Fruit fly (Drosophila melanogaster): ENCODE data around the gene CG9269.

CG9269 gene

DNA sequence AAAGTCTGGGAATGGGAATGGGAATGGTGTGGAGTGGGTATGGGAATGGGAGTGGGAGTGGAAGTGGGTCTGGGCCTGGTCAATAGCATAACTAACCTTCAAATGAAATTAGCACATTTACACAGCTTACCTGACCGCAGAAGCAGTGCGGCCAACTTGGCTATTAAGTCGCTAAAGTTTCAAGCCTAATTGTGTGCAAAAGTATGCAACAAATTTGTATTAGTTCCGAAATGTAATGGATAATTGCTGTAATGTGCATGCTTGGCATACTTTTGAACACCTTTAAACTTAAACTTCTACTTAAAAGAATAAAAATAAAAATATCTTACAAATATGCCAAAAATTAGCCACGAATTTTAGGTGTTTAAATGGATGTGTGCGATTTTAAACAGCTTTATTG, 710 bp upstream of the CG9269 start:
- TF ChIP-seq Pif1A (GFP tag; optimal IDR thresholded peaks at IDR 0.05) (no peak), CG10348 (GFP tag; IDR thresholded peaks at IDR 0.05) (no peak), CG13204 (GFP tag; optimal IDR thresholded peaks at IDR 0.05) (no peak), CG12605 (GFP tag; IDR thresholded peaks at IDR 0.05) (no peak), CG4496 (GFP tag; IDR thresholded peaks at IDR 0.05) (no peak), fd96Ca (GFP tag; IDR thresholded peaks at IDR 0.05) (no peak), CG8159 (tag; optimal IDR thresholded peaks at IDR 0.05) (no peak), gl (tag; optimal IDR thresholded peaks at IDR 0.05) (no peak), CG17806 (tag; optimal IDR thresholded peaks at IDR 0.05) (no peak), Ets98B (GFP tag; IDR thresholded peaks at IDR 0.05) (no peak), CG9948 (tag; optimal IDR thresholded peaks at IDR 0.05) (no peak)

DNA sequence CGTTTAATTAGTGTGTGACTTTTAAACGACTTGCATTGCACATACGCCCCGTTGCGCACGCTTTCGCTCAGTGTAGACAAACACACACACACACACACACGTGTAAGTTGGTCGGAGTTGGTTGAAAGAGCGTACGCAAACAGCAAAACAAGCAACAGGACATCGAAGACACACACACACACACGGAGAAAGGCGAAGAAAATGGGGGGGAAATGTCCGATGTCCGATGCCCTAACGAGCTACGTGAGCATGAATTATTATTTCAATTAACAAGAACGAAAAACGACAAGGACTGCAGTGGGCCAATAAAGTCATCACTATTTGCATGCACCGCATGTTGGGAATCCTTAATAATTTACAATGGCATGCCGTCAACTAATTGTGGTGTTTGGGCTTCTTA, 1.5 kb downstream of the CG9269 start:
- TF ChIP-seq gl (tag; optimal IDR thresholded peaks at IDR 0.05) (no peak), EcR (GFP tag; optimal IDR thresholded peaks at IDR 0.05) (no peak), CG14655 (GFP tag; optimal IDR thresholded peaks at IDR 0.05) (no peak), D1 (tag; optimal IDR thresholded peaks at IDR 0.05) (no peak), Snoo (tag; optimal IDR thresholded peaks at IDR 0.05) (no peak), Ets98B (GFP tag; IDR thresholded peaks at IDR 0.05) (no peak), CG34367 (tag; optimal IDR thresholded peaks at IDR 0.05) (no peak), CG32121 (GFP tag; IDR thresholded peaks at IDR 0.05) (no peak), CG9948 (tag; optimal IDR thresholded peaks at IDR 0.05) (no peak), CG12605 (GFP tag; IDR thresholded peaks at IDR 0.05) (no peak), CG15710 (tag; optimal IDR thresholded peaks at IDR 0.05) (no peak)

DNA sequence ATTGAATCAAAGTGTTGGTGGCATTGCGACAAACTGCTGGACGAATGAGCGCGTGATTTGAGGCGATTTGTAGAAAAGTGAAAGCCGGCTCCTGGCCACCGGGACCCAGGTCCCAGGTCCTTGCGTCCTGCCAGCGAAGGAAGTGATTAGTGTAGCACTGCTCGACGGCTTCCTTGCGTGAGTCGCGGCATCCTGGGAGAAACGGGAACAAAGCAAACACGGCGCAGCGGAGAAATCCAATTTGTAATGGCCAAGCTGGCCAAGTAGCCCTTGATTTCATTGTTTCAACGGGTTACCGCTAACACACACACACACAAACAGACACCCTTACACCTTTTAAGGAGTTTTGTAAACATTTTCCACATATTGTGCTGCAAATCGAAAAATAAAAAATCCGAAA, 15.9 kb downstream of the CG9269 start, which contains the start of gene CG10841:
Gene CG10841 (plus strand): TSS at position 301 of the 400 bp plus-strand sequence.
- TF ChIP-seq CG13204 (GFP tag; optimal IDR thresholded peaks at IDR 0.05) (no peak), CG34367 (tag; optimal IDR thresholded peaks at IDR 0.05) (no peak), Snoo (tag; optimal IDR thresholded peaks at IDR 0.05) (no peak), Pif1B (GFP tag; optimal IDR thresholded peaks at IDR 0.05) (no peak), D1 (tag; optimal IDR thresholded peaks at IDR 0.05) (no peak), CG4496 (GFP tag; IDR thresholded peaks at IDR 0.05) (no peak), EcR (GFP tag; optimal IDR thresholded peaks at IDR 0.05) (no peak), fd96Ca (GFP tag; IDR thresholded peaks at IDR 0.05) (no peak), CG32121 (GFP tag; IDR thresholded peaks at IDR 0.05) (no peak), CG12605 (GFP tag; IDR thresholded peaks at IDR 0.05) (no peak), Ets98B (GFP tag; IDR thresholded peaks at IDR 0.05) (no peak), CG8159 (tag; optimal IDR thresholded peaks at IDR 0.05) (no peak)

DNA sequence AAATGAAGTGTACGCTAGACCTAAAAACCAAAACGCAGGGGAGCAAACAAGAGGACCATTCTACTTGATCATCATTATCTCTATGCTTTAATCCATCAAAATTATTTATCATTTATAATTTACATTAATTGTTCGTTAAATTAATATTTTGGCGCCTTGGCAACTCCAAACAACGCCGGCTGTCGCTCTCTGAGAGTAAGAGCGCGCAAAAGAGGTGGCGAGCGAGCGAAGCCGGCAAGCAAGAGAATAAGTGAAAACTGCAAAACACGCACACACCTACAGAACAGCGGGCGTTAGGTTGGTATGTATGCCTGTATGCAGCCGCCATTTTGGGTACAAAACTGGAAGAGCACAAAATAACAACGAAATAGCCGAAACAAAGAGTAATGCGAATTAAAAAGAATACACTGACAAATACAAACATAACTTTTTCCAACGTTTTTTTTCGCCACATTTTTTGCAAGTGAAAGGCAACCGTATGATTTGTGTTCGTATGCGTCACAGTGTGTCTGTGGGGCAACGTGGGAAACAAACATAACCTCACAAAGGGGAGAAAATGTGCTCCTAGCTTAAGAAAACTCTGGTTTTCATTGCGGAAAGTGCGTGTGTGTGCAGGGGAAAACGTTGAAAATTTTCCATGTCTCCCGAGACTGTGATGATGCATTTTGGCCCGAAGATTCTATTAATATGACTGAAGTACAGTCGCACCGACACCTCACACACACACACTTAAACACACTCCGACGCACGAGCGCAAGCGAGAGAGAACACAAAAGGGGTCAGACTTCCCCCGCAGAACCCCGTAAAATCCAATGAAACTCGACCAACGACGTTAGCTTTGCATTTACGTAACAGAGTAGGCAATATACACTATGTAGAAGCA, 29.3 kb downstream of the CG9269 start:
- no peak for TF ChIP-seq CG10348 (GFP tag; IDR thresholded peaks at IDR 0.05)
- TF ChIP-seq Ets98B (GFP tag; IDR thresholded peaks at IDR 0.05), result peak; percentile 59; the same call in 1 of the 2 replicates
- peak; percentile 67 for TF ChIP-seq Pif1A (GFP tag; optimal IDR thresholded peaks at IDR 0.05)
- peak; percentile 30 for TF ChIP-seq CG15710 (tag; optimal IDR thresholded peaks at IDR 0.05)
- peak; percentile 25 for TF ChIP-seq Snoo (tag; optimal IDR thresholded peaks at IDR 0.05)
- TF ChIP-seq CG17806 (tag; optimal IDR thresholded peaks at IDR 0.05), result peak; percentile 25
- TF ChIP-seq Pif1B (GFP tag; optimal IDR thresholded peaks at IDR 0.05), result peak; percentile 69
- TF ChIP-seq CG34367 (tag; optimal IDR thresholded peaks at IDR 0.05), result no peak
- TF ChIP-seq CG14655 (GFP tag; optimal IDR thresholded peaks at IDR 0.05), result no peak
- TF ChIP-seq EcR (GFP tag; optimal IDR thresholded peaks at IDR 0.05), result peak; percentile 16
- TF ChIP-seq CG32121 (GFP tag; IDR thresholded peaks at IDR 0.05), result peak; percentile 52; the same call in 1 of the 2 replicates
- TF ChIP-seq fd96Ca (GFP tag; IDR thresholded peaks at IDR 0.05), result no peak
- no peak for TF ChIP-seq CG12605 (GFP tag; IDR thresholded peaks at IDR 0.05)

DNA sequence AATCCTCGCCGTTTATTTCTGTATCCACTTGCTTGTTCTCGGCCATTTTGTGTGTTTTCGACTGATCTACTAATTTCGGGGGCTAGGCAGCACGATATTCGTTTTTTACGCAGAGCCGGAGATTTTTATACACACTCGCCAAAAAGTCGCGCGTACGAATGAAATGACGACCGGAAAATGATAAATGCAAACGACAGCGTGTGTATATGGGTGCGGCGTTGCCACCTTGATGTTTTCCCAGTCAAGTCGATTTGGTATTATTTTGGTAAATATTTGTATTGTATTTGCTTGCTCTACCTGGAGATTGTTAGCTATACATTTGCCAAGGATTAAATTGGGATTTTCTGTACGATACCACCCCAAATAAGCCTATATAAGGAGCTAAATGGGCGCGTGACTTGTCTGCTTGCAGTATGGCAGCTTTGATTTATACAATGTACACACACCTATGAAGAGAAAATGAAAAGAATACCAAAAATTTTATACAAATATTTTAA, 30.2 kb downstream of the CG9269 start, which contains the start of gene sqd:
Gene sqd (minus strand): TSS at position 431 of the 497 bp plus-strand sequence.
- no peak for TF ChIP-seq CG32121 (GFP tag; IDR thresholded peaks at IDR 0.05)
- no peak for TF ChIP-seq EcR (GFP tag; optimal IDR thresholded peaks at IDR 0.05)
- TF ChIP-seq CG13204 (GFP tag; optimal IDR thresholded peaks at IDR 0.05), result peak; percentile 18
- 0 out of 2 replicates have a peak, but pooled peaks have one; percentile 28 for TF ChIP-seq CG12605 (GFP tag; IDR thresholded peaks at IDR 0.05)
- no peak for TF ChIP-seq CG8159 (tag; optimal IDR thresholded peaks at IDR 0.05)
- no peak for TF ChIP-seq CG8301 (tag; optimal IDR thresholded peaks at IDR 0.05)
- TF ChIP-seq CG9948 (tag; optimal IDR thresholded peaks at IDR 0.05), result peak; percentile 15
- TF ChIP-seq Pif1A (GFP tag; optimal IDR thresholded peaks at IDR 0.05), result peak; percentile 24
- peak; percentile 26 for TF ChIP-seq CG34367 (tag; optimal IDR thresholded peaks at IDR 0.05)
- no peak for TF ChIP-seq fd96Ca (GFP tag; IDR thresholded peaks at IDR 0.05)
- peak; percentile 35; the same call in 1 of the 2 replicates for TF ChIP-seq Ets98B (GFP tag; IDR thresholded peaks at IDR 0.05)
- peak; percentile 36 for TF ChIP-seq CG15710 (tag; optimal IDR thresholded peaks at IDR 0.05)
- peak; percentile 11 for TF ChIP-seq CG17806 (tag; optimal IDR thresholded peaks at IDR 0.05)
- peak; percentile 54; the same call in 2 of the 3 replicates for TF ChIP-seq CG4496 (GFP tag; IDR thresholded peaks at IDR 0.05)
- no peak for TF ChIP-seq CG10348 (GFP tag; IDR thresholded peaks at IDR 0.05)
- TF ChIP-seq rn (GFP tag; IDR thresholded peaks at IDR 0.05), result no peak
- peak; percentile 6 for TF ChIP-seq CG14655 (GFP tag; optimal IDR thresholded peaks at IDR 0.05)
- TF ChIP-seq D1 (tag; optimal IDR thresholded peaks at IDR 0.05), result no peak
- peak; percentile 68 for TF ChIP-seq Snoo (tag; optimal IDR thresholded peaks at IDR 0.05)
- peak; percentile 44 for TF ChIP-seq Pif1B (GFP tag; optimal IDR thresholded peaks at IDR 0.05)
- no peak for TF ChIP-seq gl (tag; optimal IDR thresholded peaks at IDR 0.05)
